Worm (Caenorhabditis elegans) whole organism, late embryonic: ENCODE measurements around the gene C15B12.4.
A peak's percentile ranks its signal among the peaks of the same experiment; 100 is the strongest.

ENCODE experiments used
- F13H6.1 ChIP-seq: sonication (generic microtip); optimal IDR thresholded peaks from 2 replicates; lab custom pipeline; 2016; ENCODE audit warnings: missing genetic modification characterization, missing compliant biosample characterization
- T23F11.4 ChIP-seq: fragments of 200-800 bp; sonication (Bioruptor generic); optimal IDR thresholded peaks from 2 replicates; lab custom pipeline; 2018; ENCODE audit warnings: mild to moderate bottlenecking, missing genetic modification characterization, missing compliant biosample characterization
- ama-1 ChIP-seq: fragments of 150-350 bp; optimal IDR thresholded peaks from 2 replicates; lab custom pipeline; 2014
- ceh-18 ChIP-seq: sonication (generic microtip); optimal IDR thresholded peaks from 2 replicates; lab custom pipeline; 2016; ENCODE audit warnings: missing genetic modification characterization, missing compliant biosample characterization
- che-1 ChIP-seq: sonication (generic microtip); optimal IDR thresholded peaks from 2 replicates; lab custom pipeline; 2016; ENCODE audit warnings: mild to moderate bottlenecking, missing genetic modification characterization, missing compliant biosample characterization
- dmd-4 ChIP-seq: sonication (generic microtip); optimal IDR thresholded peaks from 2 replicates; lab custom pipeline; 2016; ENCODE audit warnings: borderline replicate concordance, missing genetic modification characterization, missing compliant biosample characterization
- elt-2 ChIP-seq: sonication (generic microtip); optimal IDR thresholded peaks from 2 replicates; lab custom pipeline; 2016; ENCODE audit warnings: missing genetic modification reagents, missing genetic modification characterization, missing compliant biosample characterization
- madf-2 ChIP-seq: sonication (generic microtip); optimal IDR thresholded peaks from 2 replicates; lab custom pipeline; 2017; ENCODE audit warnings: missing genetic modification characterization, missing compliant biosample characterization
- pax-1 ChIP-seq: fragments of 150-350 bp; optimal IDR thresholded peaks from 2 replicates; lab custom pipeline; 2014; ENCODE audit warnings: missing biosample characterization, missing genetic modification characterization

DNA sequence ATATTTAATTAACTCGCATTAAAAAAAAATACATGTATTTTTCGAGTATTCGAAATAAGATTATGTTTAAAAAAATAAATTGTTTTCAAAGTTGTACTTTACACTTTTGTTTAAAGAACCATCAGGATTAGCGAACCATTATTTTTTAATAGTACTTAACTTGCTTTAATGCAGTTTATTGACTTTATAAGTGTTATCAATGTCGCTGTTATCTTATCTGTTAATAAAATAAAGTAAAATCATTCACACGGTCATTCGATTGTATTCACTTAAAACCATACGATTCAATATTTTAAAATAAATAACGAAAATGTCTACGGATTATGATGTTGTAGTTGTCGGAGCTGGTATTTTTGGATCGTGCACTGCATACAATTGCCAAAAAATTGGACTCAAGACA, 3.0 kb upstream of the C15B12.4 start, which contains the start of gene C15B12.1:
- TF ChIP-seq dmd-4 (no peak), T23F11.4 (GFP tag; lab: Kevin White, UChicago) (no peak), ceh-18 (tag; lab: Kevin White, UChicago) (no peak), madf-2 (tag; lab: Kevin White, UChicago) (no peak), pax-1 (tag; lab: Kevin White, UChicago) (no peak), elt-2 (tag; lab: Kevin White, UChicago) (peak; percentile 59), che-1 (tag; lab: Kevin White, UChicago) (no peak), ama-1 (lab: Kevin White, UChicago) (no peak), F13H6.1 (tag; lab: Kevin White, UChicago) (no peak)
